Fruit fly (Drosophila melanogaster) whole organism, larva: ENCODE data around the gene MED11.

Experiments
- noc ChIP-seq: fragments of 200-800 bp; sonication (Bioruptor generic); optimal IDR thresholded peaks from 3 replicates; lab custom pipeline; 2019; ENCODE audit warnings: missing biosample characterization, mild to moderate bottlenecking, missing genetic modification characterization, moderate library complexity

The MED11 gene

DNA sequence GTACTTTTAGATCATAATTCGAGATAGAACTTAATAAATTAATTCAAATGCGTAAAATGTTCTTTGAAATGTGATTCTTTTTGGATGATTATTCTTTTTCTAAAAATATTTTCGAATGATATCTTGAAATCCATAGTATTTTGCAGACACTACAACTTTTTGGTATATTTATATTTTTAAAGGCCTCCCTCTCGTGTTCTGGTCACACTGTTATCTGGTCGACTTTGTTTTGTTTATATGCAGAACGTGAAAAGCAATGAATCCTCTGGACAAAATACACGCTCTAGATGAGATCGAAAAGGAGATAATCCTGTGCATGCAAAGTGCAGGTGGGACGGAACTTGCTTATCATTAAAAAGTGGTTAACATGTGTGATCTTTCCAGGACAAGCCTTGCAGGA, at the start of gene MED11:
Gene MED11 (plus strand): TSS at position 210 of the 400 bp plus-strand sequence.
- no peak for TF ChIP-seq noc (tag; lab: Kevin White, UChicago)

DNA sequence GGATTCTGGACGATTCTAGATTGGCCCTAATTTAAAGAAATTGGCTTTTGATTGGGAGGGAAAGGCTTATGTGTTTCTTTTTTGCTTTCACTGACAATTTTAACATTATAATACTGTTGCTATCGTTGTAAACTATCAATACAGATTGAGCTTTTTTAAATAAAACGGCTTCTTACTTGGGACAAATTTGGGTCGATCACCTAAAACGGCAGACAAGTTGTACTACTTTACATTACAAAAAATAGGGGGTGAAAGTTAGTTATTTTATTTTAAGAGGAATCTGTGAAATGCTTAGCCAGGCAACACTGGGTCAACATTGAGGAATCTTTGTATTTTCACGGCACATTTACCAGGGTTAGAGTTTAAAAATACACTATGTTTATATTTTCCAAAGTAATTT, 47.3 kb upstream of the MED11 start, which contains the start of gene Dic4:
Gene Dic4 (minus strand): TSS at position 101 of the 400 bp plus-strand sequence.
- TF ChIP-seq noc (tag; lab: Kevin White, UChicago) = no peak

DNA sequence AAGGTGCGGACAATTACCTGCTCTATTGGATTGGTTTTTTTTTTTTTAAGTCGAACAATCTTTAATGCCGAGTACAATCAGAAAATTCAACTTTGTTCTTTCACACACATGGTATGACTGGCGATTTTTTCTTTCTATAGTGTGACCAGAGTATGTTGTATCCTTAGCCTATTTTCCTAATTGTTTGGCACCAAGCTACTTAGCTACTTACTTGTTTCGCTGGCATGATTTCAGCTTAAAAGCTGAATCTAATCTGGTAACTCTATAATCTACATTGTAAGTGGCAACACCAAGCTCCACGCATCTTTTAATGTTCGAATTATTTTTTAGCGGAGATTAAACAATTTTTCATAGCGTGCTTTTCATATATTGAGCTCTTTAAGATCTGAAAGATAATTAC, 22.5 kb upstream of the MED11 start, which contains the start of gene CG12477:
Gene CG12477 (minus strand): TSS at position 101 of the 400 bp plus-strand sequence.
- no peak for TF ChIP-seq noc (tag; lab: Kevin White, UChicago)

DNA sequence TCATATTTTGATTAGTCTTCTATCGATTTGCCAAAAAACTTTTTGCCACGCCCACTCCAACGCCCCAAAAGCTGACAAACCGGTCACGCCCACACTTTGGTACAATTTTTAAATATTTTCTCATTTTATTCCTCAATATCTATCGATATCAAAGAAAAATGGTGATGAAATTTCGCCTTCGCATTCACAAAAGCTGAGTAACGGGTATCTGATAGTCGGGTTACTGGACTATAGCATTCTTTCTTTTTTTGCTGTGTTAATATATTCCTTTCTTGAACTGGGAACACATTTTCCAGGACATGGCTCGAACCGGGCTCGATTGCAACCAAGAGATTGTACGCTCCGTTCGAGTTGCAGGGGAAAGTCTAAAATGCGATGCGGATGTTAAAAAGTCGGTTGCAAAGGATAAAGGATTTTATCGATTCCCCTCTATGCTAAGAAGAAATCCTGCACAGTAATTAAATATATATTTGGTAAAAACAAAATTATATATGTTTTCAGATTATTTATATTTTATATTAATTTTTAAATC, 2.7 kb upstream of the MED11 start:
- TF ChIP-seq noc (tag; lab: Kevin White, UChicago) = no peak

DNA sequence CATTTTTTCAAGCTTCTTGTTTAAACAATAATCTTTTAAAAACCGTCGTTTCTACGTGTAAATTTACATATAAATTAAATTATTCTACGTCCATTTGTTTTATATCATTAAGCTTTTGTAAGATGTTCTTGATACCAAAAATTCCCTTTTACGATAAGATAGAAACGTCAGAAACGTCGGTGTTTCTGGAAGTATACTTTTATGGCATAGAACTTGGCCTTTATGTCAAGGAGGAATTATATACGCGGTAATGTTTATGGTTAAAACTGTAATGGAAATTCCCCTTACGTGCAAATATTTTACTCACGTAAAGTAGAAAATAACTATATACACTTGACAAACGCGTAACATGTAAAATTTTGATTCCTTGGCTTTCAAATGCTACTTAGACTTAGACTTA, 2.0 kb upstream of the MED11 start:
- TF ChIP-seq noc (tag; lab: Kevin White, UChicago) = no peak

DNA sequence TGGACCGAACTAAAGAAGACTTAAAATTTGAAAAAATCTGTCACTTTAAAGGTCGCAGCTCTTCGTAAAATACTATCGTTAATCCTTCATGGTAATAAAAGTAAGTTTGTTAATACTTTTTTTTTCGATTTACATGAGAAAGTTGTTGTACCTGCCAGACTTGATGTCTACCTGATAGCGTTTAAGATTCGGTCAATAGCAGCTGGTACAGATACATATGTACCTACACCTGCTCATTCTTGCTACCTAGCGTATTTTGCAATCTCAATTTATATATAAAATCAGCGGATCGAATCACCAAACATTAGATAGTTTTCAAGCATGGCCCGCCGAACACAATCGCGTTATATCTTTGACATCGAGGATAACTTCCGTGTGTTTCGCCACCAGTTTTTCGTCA, 1.5 kb upstream of the MED11 start, which contains the start of gene CG6885:
Gene CG6885 (plus strand): TSS at position 301 of the 400 bp plus-strand sequence.
- no peak for TF ChIP-seq noc (tag; lab: Kevin White, UChicago)

DNA sequence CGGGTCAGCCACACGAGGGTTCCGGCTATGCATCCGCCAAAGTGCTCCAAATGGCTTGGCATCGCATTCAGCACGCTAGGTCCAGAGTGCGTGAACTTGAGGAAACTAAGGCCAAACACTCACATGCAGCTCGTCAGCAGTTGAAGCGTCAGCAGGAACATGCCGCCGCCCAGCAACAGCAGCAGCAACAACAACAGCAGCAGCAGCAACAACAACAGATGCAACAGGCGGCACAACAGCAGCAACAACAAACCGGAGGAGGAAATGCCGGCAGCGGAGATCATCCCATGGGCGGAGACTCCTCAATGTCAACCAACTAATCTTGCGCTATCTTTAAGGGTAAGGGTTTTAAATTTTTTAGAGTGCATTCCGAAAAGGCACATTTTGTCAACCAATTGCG, 513 bp downstream of the MED11 start:
- TF ChIP-seq noc (tag; lab: Kevin White, UChicago) = no peak

DNA sequence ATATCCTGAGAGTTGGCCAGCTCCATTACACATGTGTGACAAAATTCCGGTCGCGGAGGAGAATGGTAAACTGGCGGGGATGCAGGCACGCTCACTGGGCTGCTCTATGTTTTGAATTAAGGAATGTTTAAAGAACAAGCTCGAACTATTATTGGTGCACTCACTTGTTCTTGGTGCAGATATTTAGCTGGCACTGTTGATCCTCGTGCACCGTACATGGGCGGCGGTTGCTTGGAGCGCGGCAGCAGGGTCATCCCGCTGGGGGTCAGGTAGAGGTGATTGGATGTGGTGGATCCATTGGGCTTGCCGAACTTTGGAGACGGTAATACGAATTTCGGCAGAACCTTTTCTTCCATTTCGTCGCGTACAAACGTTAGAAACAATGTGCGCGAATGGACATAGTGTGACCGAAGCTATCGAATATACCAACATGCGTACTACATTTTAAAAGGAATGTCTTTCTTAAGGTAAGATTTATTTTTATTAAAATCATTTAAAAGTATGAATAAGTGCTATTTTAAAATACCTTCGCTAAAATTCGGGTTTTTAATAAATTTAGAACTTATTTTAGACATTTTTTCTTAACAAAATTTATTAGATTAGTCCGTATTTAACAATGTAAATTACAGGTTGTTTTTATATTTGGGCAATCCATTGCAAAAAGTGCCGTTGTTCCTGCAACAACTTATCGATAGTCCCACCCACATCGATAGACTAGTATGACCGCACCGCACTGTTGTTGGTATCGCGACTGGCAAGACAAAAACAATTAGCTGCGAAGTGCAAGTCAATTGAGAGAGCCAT, 2.5 kb downstream of the MED11 start, which contains the start of the genes Nufip and Atg3:
Gene Nufip (minus strand): TSS at position 415 of the 804 bp plus-strand sequence.
Gene Atg3 (plus strand): TSS at position 735 of the 804 bp plus-strand sequence.
- peak; percentile 19 for TF ChIP-seq noc (tag; lab: Kevin White, UChicago)

DNA sequence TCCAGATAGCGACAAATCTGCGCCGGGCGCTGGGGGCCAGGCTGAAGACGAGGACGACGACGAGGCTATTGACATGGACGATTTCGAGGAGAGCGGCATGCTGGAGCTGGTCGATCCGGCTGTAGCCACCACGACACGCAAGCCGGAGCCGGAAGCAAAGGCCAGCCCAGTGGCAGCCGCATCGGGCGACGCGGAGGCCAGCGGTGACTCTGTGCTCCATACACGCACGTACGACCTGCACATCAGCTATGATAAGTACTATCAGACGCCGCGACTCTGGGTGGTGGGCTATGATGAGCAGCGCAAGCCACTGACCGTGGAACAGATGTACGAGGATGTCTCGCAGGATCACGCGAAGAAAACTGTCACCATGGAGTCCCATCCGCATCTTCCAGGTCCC, 4.2 kb downstream of the MED11 start:
- TF ChIP-seq noc (tag; lab: Kevin White, UChicago) = no peak

DNA sequence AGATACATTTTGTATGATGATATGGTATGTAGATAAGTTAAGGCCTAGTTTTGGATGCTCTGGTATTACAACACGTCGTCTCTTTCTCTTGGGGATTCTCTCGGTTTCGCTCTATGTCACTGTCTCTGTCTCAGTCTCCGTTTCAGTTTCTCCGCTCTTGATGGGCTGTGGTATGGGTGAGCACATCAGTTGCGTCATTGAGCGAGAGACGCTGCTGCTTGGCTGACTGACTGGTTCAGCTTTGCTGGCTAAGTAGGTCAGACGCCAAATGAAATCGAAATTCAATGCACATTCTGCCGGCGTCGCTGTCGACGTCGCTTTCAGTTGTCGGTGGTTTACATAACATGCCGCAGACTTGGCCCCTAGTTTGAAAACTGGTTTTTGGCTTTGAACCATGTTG, 8.2 kb downstream of the MED11 start:
- TF ChIP-seq noc (tag; lab: Kevin White, UChicago) = no peak

DNA sequence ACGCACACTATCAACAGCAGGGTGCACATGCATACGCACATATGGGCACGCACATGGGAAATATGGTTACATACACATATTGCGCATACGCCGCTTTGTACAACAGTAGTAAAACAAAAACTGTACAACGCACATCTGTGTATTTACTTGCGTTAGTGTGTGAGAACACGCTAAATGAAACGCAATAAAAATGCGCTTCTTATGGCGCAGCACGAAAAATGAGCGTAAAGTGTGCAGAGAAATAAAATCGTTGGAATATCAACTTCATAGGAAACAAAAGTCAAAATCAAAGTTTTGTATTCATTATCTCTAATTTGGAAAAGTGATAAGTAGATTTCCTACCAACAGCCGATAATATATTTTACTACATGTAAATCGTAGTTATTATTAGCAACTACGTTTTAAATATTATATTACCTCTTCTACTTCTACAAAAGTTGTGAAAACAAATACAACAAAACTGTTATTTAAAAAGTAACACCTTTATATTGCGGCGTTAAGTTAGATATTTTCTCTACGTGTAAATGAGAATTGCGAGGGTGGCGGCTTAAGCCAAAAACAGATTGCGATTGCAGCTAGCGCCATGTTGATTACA, 10.7 kb downstream of the MED11 start:
- TF ChIP-seq noc (tag; lab: Kevin White, UChicago) = no peak

DNA sequence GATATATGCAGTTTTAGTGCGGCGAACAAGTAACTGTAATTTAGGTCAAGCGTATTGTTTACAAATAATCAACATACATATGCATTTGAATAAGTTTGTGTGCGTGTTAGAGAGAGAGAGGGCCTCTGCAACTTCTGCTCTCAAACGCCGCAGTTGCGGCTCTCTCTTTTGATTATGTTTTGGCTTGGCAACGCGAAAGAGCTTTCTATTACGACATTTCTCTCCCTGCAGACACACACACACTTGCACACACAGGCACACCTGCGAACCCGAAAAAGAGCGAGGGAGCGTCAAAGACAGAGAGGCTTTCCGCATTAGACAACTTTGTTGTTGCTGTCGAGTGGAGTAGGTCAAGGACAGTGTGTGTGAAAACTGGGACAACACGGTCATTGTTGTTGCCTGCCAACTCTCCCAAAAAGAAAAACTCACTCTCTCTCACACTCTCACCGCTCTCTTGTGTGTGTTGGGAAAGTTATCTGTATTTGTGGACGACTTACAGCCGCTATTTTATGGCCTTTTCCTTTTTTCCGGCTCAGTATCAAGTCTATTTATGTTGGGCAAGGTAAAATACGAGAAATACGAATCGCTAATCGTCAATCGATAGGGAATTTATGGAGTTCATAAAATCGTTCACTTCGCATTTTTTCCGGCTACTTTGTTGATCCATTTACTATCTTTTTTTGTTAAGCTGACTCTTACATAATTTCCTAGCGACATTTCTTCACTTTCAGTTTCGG, 11.6 kb downstream of the MED11 start:
- TF ChIP-seq noc (tag; lab: Kevin White, UChicago) = no peak

DNA sequence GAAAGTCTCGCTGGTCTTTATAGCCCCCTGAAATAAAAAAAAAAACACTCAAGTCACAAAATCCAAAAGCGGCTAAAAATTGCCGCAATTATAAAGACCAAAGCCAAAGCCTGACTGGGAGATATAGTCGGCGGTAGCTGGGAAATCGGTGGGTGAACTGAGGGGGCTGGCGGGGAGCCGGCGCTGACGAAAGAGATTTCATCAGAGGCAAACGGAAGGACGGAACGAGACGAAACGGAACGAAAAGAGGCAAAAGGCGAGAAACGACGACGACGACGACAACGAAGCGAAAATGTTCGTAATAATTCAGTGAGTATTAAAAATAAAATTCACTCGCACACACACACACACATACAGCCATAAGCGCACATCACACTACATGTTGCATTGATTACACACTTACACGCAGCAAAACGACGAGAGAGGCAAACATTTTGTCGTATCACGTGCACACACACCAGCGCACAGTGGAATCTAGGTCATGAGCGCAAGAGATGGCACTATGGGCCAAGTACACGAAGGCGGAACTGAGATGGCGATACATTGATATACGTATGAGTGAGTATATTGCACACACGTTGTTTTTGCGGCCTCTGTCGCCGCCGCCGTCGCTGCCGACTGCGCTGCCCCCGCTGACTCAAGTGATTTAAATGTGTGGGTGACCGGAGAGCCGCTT, 13.4 kb downstream of the MED11 start:
- TF ChIP-seq noc (tag; lab: Kevin White, UChicago) = peak; percentile 18

DNA sequence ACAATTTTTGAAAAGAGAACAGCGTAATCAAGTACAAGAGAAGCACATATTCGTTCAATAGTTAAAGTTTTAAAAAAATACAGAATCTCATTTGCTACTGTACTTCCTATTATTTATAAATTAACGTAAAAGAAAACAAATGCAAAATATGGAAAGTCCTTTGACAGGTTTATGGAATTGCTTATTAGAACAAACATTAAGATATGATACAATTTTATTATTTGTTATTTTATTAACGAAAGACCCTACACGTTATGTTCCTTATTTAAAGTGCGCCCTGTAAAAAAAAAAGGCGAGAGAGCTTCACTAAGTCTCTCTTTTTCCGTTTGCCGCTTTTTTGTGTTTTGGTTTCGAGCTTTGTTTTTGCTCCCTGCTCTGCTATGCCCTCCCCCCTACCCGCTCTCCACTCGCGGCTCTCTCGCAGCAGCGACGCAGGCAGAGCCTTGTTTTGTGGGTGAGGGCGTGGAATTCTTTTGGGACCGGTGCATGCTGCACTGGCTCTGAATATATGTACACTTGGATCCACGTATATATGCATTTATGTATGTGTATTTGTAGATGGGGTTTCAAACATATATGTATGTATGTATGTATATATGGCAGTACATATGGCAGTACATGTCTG, 14.9 kb downstream of the MED11 start:
- no peak for TF ChIP-seq noc (tag; lab: Kevin White, UChicago)

DNA sequence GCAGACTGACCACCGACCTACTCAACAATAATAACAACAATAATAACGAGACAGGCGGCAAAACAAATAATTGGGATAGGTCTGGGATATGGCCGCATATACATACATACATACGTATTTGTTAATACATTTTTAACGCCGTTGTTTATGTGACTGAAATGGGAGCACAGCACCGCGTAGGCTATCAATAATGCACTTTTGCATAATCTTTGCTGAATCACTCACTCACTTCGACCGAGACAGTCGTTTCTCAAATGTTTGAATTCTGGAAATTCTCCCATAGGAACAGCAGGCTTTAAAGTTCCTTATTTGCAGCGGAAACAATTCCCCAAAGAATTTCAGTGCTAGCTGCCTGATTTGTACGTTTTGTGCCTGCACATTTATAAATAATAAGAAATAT, 16.1 kb downstream of the MED11 start:
- no peak for TF ChIP-seq noc (tag; lab: Kevin White, UChicago)
